Fruit fly (Drosophila melanogaster) whole organism, embryonic: Measurements from ENCODE around the gene CG31098.
A peak's percentile ranks its signal among the peaks of the same experiment; 100 is the strongest.

Experiments used
- Bgb ChIP-seq: fragments of 200-800 bp; sonication (Bioruptor generic); IDR thresholded peaks from 2 replicates; pipeline ENCODE4 v1.3.6; 2022; ENCODE audit warnings: missing biosample characterization, missing genetic modification characterization; ENCODE audit not compliant: partially characterized antibody
- CG11504 ChIP-seq: fragments of 200-800 bp; sonication (Bioruptor generic); optimal IDR thresholded peaks from 3 replicates; lab custom pipeline; 2019; ENCODE audit warnings: missing biosample characterization, mild to moderate bottlenecking, missing genetic modification characterization, moderate library complexity
- CG1233 ChIP-seq: fragments of 200-800 bp; sonication (Bioruptor generic); optimal IDR thresholded peaks from 4 replicates; lab custom pipeline; 2018; ENCODE audit warnings: missing biosample characterization, mild to moderate bottlenecking, missing genetic modification characterization
- CG12769 ChIP-seq: fragments of 200-800 bp; sonication (Bioruptor generic); optimal IDR thresholded peaks from 2 replicates; lab custom pipeline; 2019; ENCODE audit warnings: missing biosample characterization, mild to moderate bottlenecking, missing genetic modification characterization, moderate library complexity
- CG13296 ChIP-seq: fragments of 200-800 bp; sonication (Bioruptor generic); optimal IDR thresholded peaks from 3 replicates; lab custom pipeline; 2018; ENCODE audit warnings: missing biosample characterization, mild to moderate bottlenecking, missing genetic modification characterization
- CG13424 ChIP-seq: fragments of 200-800 bp; sonication (Bioruptor generic); optimal IDR thresholded peaks from 2 replicates; lab custom pipeline; 2019; ENCODE audit warnings: missing biosample characterization, mild to moderate bottlenecking, missing genetic modification characterization, moderate library complexity
- CG14860 ChIP-seq: fragments of 200-800 bp; sonication (Bioruptor generic); IDR thresholded peaks from 3 replicates; pipeline ENCODE4 v1.3.6; 2022; ENCODE audit warnings: missing biosample characterization, missing genetic modification characterization; ENCODE audit not compliant: partially characterized antibody
- CG14965 ChIP-seq: fragments of 200-800 bp; sonication (Bioruptor generic); optimal IDR thresholded peaks from 2 replicates; lab custom pipeline; 2016; ENCODE audit warnings: missing biosample characterization, missing genetic modification characterization, borderline replicate concordance
- CG15514 ChIP-seq: fragments of 200-800 bp; sonication (Bioruptor generic); optimal IDR thresholded peaks from 3 replicates; lab custom pipeline; 2017; ENCODE audit warnings: missing biosample characterization, missing genetic modification characterization, mild to moderate bottlenecking, moderate library complexity, missing genetic modification reagents
- CG17186 ChIP-seq: fragments of 200-800 bp; sonication (Bioruptor generic); optimal IDR thresholded peaks from 3 replicates; lab custom pipeline; 2017; ENCODE audit warnings: missing biosample characterization, missing genetic modification reagents, missing genetic modification characterization
- CG17612 ChIP-seq: fragments of 200-800 bp; sonication (Bioruptor generic); IDR thresholded peaks from 2 replicates; pipeline ENCODE4 v1.3.6; 2022; ENCODE audit warnings: missing biosample characterization, missing genetic modification characterization
- CG17912 ChIP-seq: fragments of 200-800 bp; sonication (Bioruptor generic); optimal IDR thresholded peaks from 2 replicates; lab custom pipeline; 2018; ENCODE audit warnings: missing biosample characterization, mild to moderate bottlenecking, missing genetic modification characterization
- CG2120 ChIP-seq: fragments of 200-800 bp; sonication (Bioruptor generic); optimal IDR thresholded peaks from 3 replicates; lab custom pipeline; 2016; ENCODE audit warnings: missing biosample characterization, missing genetic modification characterization
- CG31224 ChIP-seq: fragments of 200-800 bp; sonication (Bioruptor generic); IDR thresholded peaks from 2 replicates; pipeline ENCODE4 v1.3.6; 2022; ENCODE audit warnings: missing biosample characterization, missing genetic modification characterization
- CG3281 ChIP-seq: fragments of 200-800 bp; sonication (Bioruptor generic); optimal IDR thresholded peaks from 3 replicates; lab custom pipeline; 2017; ENCODE audit warnings: missing biosample characterization, mild to moderate bottlenecking, missing genetic modification characterization
- CG34376 ChIP-seq: fragments of 200-800 bp; sonication (Bioruptor generic); optimal IDR thresholded peaks from 2 replicates; lab custom pipeline; 2018; ENCODE audit warnings: missing biosample characterization, mild to moderate bottlenecking, missing genetic modification characterization
- CG34422 ChIP-seq: fragments of 200-800 bp; sonication (Bioruptor generic); IDR thresholded peaks from 3 replicates; pipeline ENCODE4 v1.3.6; 2022; ENCODE audit warnings: missing biosample characterization, missing genetic modification characterization
- CG5180 ChIP-seq: fragments of 200-800 bp; sonication (Bioruptor generic); optimal IDR thresholded peaks from 3 replicates; lab custom pipeline; 2017; ENCODE audit warnings: missing biosample characterization, missing genetic modification characterization, mild to moderate bottlenecking, moderate library complexity, missing genetic modification reagents
- CG7839 ChIP-seq: fragments of 200-800 bp; sonication (Bioruptor generic); optimal IDR thresholded peaks from 3 replicates; lab custom pipeline; 2018; ENCODE audit warnings: missing biosample characterization, mild to moderate bottlenecking, missing genetic modification characterization, moderate library complexity
- CG9437 ChIP-seq: fragments of 200-800 bp; sonication (Bioruptor generic); optimal IDR thresholded peaks from 2 replicates; lab custom pipeline; 2018; ENCODE audit warnings: missing biosample characterization, mild to moderate bottlenecking, missing genetic modification characterization
- CTCF ChIP-seq: fragments of 200-800 bp; sonication (Bioruptor generic); optimal IDR thresholded peaks from 2 replicates; lab custom pipeline; 2017; ENCODE audit warnings: missing biosample characterization, mild to moderate bottlenecking, missing genetic modification characterization, moderate library complexity
- Dip2 ChIP-seq: fragments of 200-800 bp; sonication (Bioruptor generic); IDR thresholded peaks from 2 replicates; pipeline ENCODE4 v1.3.6; 2022; ENCODE audit warnings: missing biosample characterization, missing genetic modification characterization
- Dp ChIP-seq: fragments of 200-800 bp; sonication (Bioruptor generic); optimal IDR thresholded peaks from 2 replicates; lab custom pipeline; 2018; ENCODE audit warnings: missing biosample characterization, mild to moderate bottlenecking, missing genetic modification characterization, moderate library complexity
- E2f2 ChIP-seq: fragments of 200-800 bp; sonication (Bioruptor generic); IDR thresholded peaks from 2 replicates; pipeline ENCODE4 v1.3.6; 2022; ENCODE audit warnings: missing biosample characterization, missing genetic modification characterization
- Ets65A ChIP-seq: fragments of 200-800 bp; sonication (Bioruptor generic); peaks from one replicate; lab custom pipeline; 2016; ENCODE audit warnings: missing biosample characterization, missing genetic modification characterization
- Ets97D ChIP-seq: fragments of 200-800 bp; sonication (Bioruptor generic); optimal IDR thresholded peaks from 3 replicates; lab custom pipeline; 2016; ENCODE audit warnings: missing biosample characterization, missing genetic modification characterization
- GATAe ChIP-seq: fragments of 200-800 bp; sonication (Bioruptor generic); conservative IDR thresholded peaks from 2 replicates; pipeline ENCODE4 v1.3.6; 2022; ENCODE audit warnings: missing biosample characterization, missing genetic modification characterization
- HmgZ ChIP-seq: fragments of 200-800 bp; sonication (Bioruptor generic); optimal IDR thresholded peaks from 2 replicates; lab custom pipeline; 2018; ENCODE audit warnings: missing biosample characterization, mild to moderate bottlenecking, missing genetic modification characterization
- MESR4 ChIP-seq: fragments of 200-800 bp; sonication (Bioruptor generic); optimal IDR thresholded peaks from 2 replicates; lab custom pipeline; 2018; ENCODE audit warnings: missing biosample characterization, mild to moderate bottlenecking, missing genetic modification characterization, moderate library complexity
- Med ChIP-seq: fragments of 200-800 bp; sonication (Bioruptor generic); peaks from one replicate; lab custom pipeline; 2016; ENCODE audit warnings: missing biosample characterization, missing genetic modification characterization, mild to moderate bottlenecking, inconsistent platforms, moderate library complexity
- Meics ChIP-seq: fragments of 200-800 bp; sonication (Bioruptor generic); optimal IDR thresholded peaks from 2 replicates; lab custom pipeline; 2017; ENCODE audit warnings: missing biosample characterization, mild to moderate bottlenecking, missing genetic modification characterization
- Mes4 ChIP-seq: fragments of 200-800 bp; sonication (Bioruptor generic); optimal IDR thresholded peaks from 2 replicates; lab custom pipeline; 2016; ENCODE audit warnings: missing biosample characterization, missing genetic modification characterization
- Vsx1 ChIP-seq: fragments of 200-800 bp; sonication (Bioruptor generic); optimal IDR thresholded peaks from 2 replicates; lab custom pipeline; 2017; ENCODE audit warnings: missing biosample characterization, mild to moderate bottlenecking, missing genetic modification characterization, missing genetic modification reagents
- bcd ChIP-seq: fragments of 200-800 bp; sonication (Bioruptor generic); optimal IDR thresholded peaks from 2 replicates; lab custom pipeline; 2017; ENCODE audit warnings: missing biosample characterization, mild to moderate bottlenecking, missing genetic modification characterization
- caup ChIP-seq: fragments of 200-800 bp; sonication (Bioruptor generic); optimal IDR thresholded peaks from 3 replicates; lab custom pipeline; 2017; ENCODE audit warnings: missing biosample characterization, mild to moderate bottlenecking, missing genetic modification characterization, moderate library complexity; ENCODE audit not compliant: severe bottlenecking
- chm ChIP-seq: fragments of 200-800 bp; sonication (Bioruptor generic); IDR thresholded peaks from 2 replicates; pipeline ENCODE4 v1.3.6; 2022; ENCODE audit warnings: missing biosample characterization, missing genetic modification characterization
- dmrt11E ChIP-seq: fragments of 200-800 bp; sonication (Bioruptor generic); optimal IDR thresholded peaks from 3 replicates; lab custom pipeline; 2018; ENCODE audit warnings: missing biosample characterization, mild to moderate bottlenecking, missing genetic modification characterization, moderate library complexity
- en ChIP-seq: fragments of 200-800 bp; sonication (Bioruptor generic); optimal IDR thresholded peaks from 2 replicates; lab custom pipeline; 2016; ENCODE audit warnings: missing biosample characterization, missing genetic modification characterization
- exex ChIP-seq: fragments of 200-800 bp; sonication (Bioruptor generic); optimal IDR thresholded peaks from 4 replicates; lab custom pipeline; 2018; ENCODE audit warnings: missing biosample characterization, mild to moderate bottlenecking, missing genetic modification characterization, moderate library complexity
- insv ChIP-seq, 2 experiments: fragments of 200-800 bp; sonication (Bioruptor generic); optimal IDR thresholded peaks; 3 replicates each; lab custom pipeline; 2016 to 2018; ENCODE audit warnings: missing biosample characterization in 2 of 2, missing genetic modification characterization in 2 of 2
- knrl ChIP-seq: fragments of 200-800 bp; sonication (Bioruptor generic); IDR thresholded peaks from 3 replicates; pipeline ENCODE4 v1.3.6; 2022; ENCODE audit warnings: missing biosample characterization, missing genetic modification characterization; ENCODE audit not compliant: partially characterized antibody
- lab ChIP-seq: fragments of 200-800 bp; sonication (Bioruptor generic); optimal IDR thresholded peaks from 3 replicates; lab custom pipeline; 2017; ENCODE audit warnings: missing biosample characterization, missing genetic modification characterization, mild to moderate bottlenecking, moderate library complexity, missing genetic modification reagents
- lilli ChIP-seq: fragments of 200-800 bp; sonication (Bioruptor generic); optimal IDR thresholded peaks from 3 replicates; lab custom pipeline; 2016; ENCODE audit warnings: missing biosample characterization, missing genetic modification characterization
- luna ChIP-seq: fragments of 200-800 bp; sonication (Bioruptor generic); optimal IDR thresholded peaks from 2 replicates; lab custom pipeline; 2016; ENCODE audit warnings: missing biosample characterization, missing genetic modification characterization
- mirr ChIP-seq: fragments of 200-800 bp; sonication (Bioruptor generic); optimal IDR thresholded peaks from 3 replicates; lab custom pipeline; 2018; ENCODE audit warnings: missing biosample characterization, mild to moderate bottlenecking, missing genetic modification characterization
- nom ChIP-seq: fragments of 200-800 bp; sonication (Bioruptor generic); optimal IDR thresholded peaks from 2 replicates; lab custom pipeline; 2017; ENCODE audit warnings: missing biosample characterization, missing genetic modification characterization, mild to moderate bottlenecking, moderate library complexity, missing genetic modification reagents
- sd ChIP-seq: fragments of 200-800 bp; sonication (Bioruptor generic); optimal IDR thresholded peaks from 3 replicates; lab custom pipeline; 2018; ENCODE audit warnings: missing biosample characterization, mild to moderate bottlenecking, missing genetic modification characterization, moderate library complexity
- seq ChIP-seq: fragments of 200-800 bp; sonication (Bioruptor generic); IDR thresholded peaks from 2 replicates; pipeline ENCODE4 v1.3.6; 2022; ENCODE audit warnings: missing biosample characterization, missing genetic modification characterization
- usp ChIP-seq: fragments of >200 bp; optimal IDR thresholded peaks from 2 replicates; lab custom pipeline; 2017; ENCODE audit warnings: missing biosample characterization, missing genetic modification characterization
- wek ChIP-seq: fragments of 200-800 bp; sonication (Bioruptor generic); optimal IDR thresholded peaks from 3 replicates; lab custom pipeline; 2018; ENCODE audit warnings: missing biosample characterization, mild to moderate bottlenecking, missing genetic modification characterization, moderate library complexity

Gene CG31098

DNA sequence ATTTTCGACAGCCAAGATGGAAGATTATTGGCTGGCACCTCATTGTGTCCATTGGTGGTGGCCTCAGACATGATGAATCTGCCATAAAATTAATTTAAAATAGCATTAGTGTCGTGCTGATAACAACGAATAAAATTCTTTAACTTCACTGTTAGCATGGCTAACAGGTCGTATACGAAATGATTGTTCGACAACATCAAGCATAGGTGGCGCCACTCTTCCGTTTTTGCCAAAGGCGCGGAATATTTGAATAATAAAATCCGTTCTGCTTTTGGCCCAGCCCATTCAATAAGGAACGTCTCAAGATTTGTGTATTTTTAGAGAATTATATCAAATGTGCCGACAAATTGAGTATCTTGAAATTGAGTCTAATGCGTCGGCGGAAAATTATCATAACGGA lies 19.8 kb upstream of the CG31098 start:
- TF ChIP-seq CG9437 (peak; percentile 1), CG1233 (GFP tag; lab: Kevin White, UChicago) (peak; percentile 11), Meics (GFP tag; lab: Kevin White, UChicago) (peak; percentile 27), wek (GFP tag; lab: Kevin White, UChicago) (no peak), CG2120 (GFP tag; lab: Kevin White, UChicago) (no peak), HmgZ (tag; lab: Kevin White, UChicago) (no peak), Dip2 (GFP tag; lab: Robert Waterston, UW) (peak; percentile 84), CG13296 (GFP tag; lab: Kevin White, UChicago) (peak; percentile 23), CG15514 (GFP tag; lab: Kevin White, UChicago) (peak; percentile 29), mirr (peak; percentile 49), Ets97D (peak; percentile 22), CG14965 (no peak), Mes4 (no peak), E2f2 (peak; percentile 63), lab (peak; percentile 26), insv (GFP tag; optimal IDR thresholded peaks at IDR 0.05; lab: Kevin White, UChicago) (no peak), seq (GFP tag; lab: Robert Waterston, UW) (no peak), CG14860 (no peak), Dp (peak; percentile 45), nom (GFP tag; lab: Kevin White, UChicago) (no peak), CG7839 (tag; lab: Kevin White, UChicago) (peak; percentile 11), CTCF (GFP tag; lab: Kevin White, UChicago) (peak; percentile 89), caup (peak; percentile 26), lilli (GFP tag; lab: Kevin White, UChicago) (no peak), Med (GFP tag; lab: Kevin White, UChicago) (peak; percentile 70), MESR4 (no peak), bcd (peak; percentile 3), CG17612 (GFP tag; lab: Robert Waterston, UW) (no peak), CG3281 (GFP tag; lab: Kevin White, UChicago) (peak; percentile 11), CG11504 (tag; lab: Kevin White, UChicago) (no peak), Ets65A (peak; percentile 43), en (no peak)

DNA sequence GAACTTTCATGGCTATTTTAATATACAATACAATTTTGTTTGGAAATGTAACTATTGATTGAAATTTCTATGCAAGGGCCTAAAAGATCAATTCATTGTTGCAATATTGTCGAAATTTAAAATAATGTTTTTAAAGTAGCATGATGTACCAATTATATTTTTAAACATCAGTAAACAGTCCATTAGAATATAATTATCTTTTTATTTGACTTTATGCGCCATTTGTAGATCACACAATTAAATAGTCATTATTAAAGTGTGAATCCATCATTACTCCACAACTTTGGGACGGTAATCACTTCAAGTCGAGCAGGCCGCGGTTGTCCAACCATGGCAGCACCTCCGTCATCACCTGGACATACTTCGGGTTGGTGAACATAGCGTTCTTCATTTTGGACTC lies 18.1 kb upstream of the CG31098 start, which contains the start of gene CG31099:
TSS of gene CG31099 (minus strand) at position 101 of the 400 bp plus-strand sequence.
- no peak for TF ChIP-seq dmrt11E (tag; lab: Kevin White, UChicago)

DNA sequence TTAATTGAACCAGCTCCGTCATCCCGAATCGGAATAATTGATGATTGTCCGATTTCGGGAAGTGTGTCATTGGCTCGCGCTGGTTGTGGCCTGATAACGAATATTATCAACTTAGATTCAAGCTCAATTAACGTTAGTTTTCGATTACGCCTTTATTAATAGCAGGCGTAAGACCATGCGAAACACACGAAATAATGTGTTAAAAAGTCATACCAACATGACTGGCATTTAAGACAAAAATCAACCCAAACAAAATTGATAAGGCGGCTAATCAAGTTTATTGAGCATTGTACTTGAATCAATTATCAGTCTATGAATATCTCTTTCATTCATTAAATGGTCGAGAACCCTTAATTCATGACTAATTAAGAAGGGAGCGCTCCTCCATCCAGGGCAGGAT lies 16.4 kb upstream of the CG31098 start:
- TF ChIP-seq exex (tag; lab: Kevin White, UChicago) (peak; percentile 97), Vsx1 (GFP tag; lab: Kevin White, UChicago) (peak; percentile 33), CG34422 (GFP tag; lab: Robert Waterston, UW) (no peak), Bgb (GFP tag; lab: Robert Waterston, UW) (no peak), luna (GFP tag; lab: Kevin White, UChicago) (no peak), CG12769 (tag; lab: Kevin White, UChicago) (peak; percentile 19), GATAe (GFP tag; lab: Robert Waterston, UW) (0 out of 2 replicates have a peak, but pooled peaks have one; percentile 21), CG7839 (tag; lab: Kevin White, UChicago) (no peak), mirr (peak; percentile 64), chm (no peak), CG5180 (GFP tag; lab: Kevin White, UChicago) (no peak), lab (peak; percentile 53), CG17186 (GFP tag; lab: Kevin White, UChicago) (no peak), CG31224 (GFP tag; lab: Robert Waterston, UW) (no peak), CG34376 (GFP tag; lab: Kevin White, UChicago) (peak; percentile 7), sd (tag; lab: Kevin White, UChicago) (peak; percentile 3), usp (GFP tag; lab: Kevin White, UChicago) (no peak), CG17912 (GFP tag; lab: Kevin White, UChicago) (no peak), knrl (GFP tag; lab: Robert Waterston, UW) (no peak), CG13424 (tag; lab: Kevin White, UChicago) (no peak)
